Worm (Caenorhabditis elegans) whole organism, young adult: ENCODE data around the gene ccch-1.

ENCODE experiments used
- rpc-1 ChIP-seq, 2 experiments: fragments of 150-350 bp in 1 of 2; sonication (generic microtip) in 1 of 2; optimal IDR thresholded peaks; 2 replicates each; lab custom pipeline; 2014 to 2018; ENCODE audit warnings: missing biosample characterization in 1 of 2, missing genetic modification characterization in 1 of 2, missing genetic modification reagents in 1 of 2, missing genotype in 1 of 2
- sea-2 ChIP-seq: fragments of 200-800 bp; sonication (Bioruptor generic); IDR thresholded peaks from 2 replicates; pipeline ENCODE4 v1.3.6; 2022; ENCODE audit warnings: missing genetic modification characterization, missing compliant biosample characterization

- TF ChIP-seq rpc-1 (optimal IDR thresholded peaks at IDR 0.05; lab: Kevin White, UChicago) (no peak), rpc-1 (tag; optimal IDR thresholded peaks at IDR 0.05; lab: Kevin White, UChicago) (no peak), sea-2 (no peak)
Observed at ce11 chrV:11529541-11529940, 1.9 kb downstream of the ccch-1 start.
